Fruit fly (Drosophila melanogaster) whole organism: ENCODE results near the gene mtg.

ENCODE experiments used
- CG8478 ChIP-seq: fragments of >200 bp; optimal IDR thresholded peaks from 2 replicates; lab custom pipeline; 2018; ENCODE audit warnings: inconsistent platforms
- Dll ChIP-seq: fragments of >200 bp; optimal IDR thresholded peaks from 2 replicates; lab custom pipeline; 2017
- EcR ChIP-seq, 2 experiments: fragments of >200 bp; optimal IDR thresholded peaks; 2 replicates each; lab custom pipeline; 2017; ENCODE audit warnings: missing biosample characterization in 2 of 2, missing genetic modification characterization in 2 of 2, missing genetic modification reagents in 2 of 2
- pan ChIP-seq: fragments of >200 bp; optimal IDR thresholded peaks from 2 replicates; lab custom pipeline; 2017
- psq ChIP-seq: fragments of >200 bp; optimal IDR thresholded peaks from 2 replicates; lab custom pipeline; 2017
- usp ChIP-seq: fragments of >200 bp; optimal IDR thresholded peaks from 2 replicates; lab custom pipeline; 2017; ENCODE audit warnings: missing biosample characterization, missing genetic modification characterization, mixed read lengths

Gene mtg

dm6 chr3R:8277494-8278293, 27.4 kb downstream of the mtg start, which contains the start of gene ato:
Gene ato, plus strand, starts transcription at chr3R:8278052.
- TF ChIP-seq EcR (GFP tag; optimal IDR thresholded peaks at IDR 0.05; lab: Kevin White, UChicago) (no peak), CG8478 (lab: Kevin White, UChicago) (no peak), pan (lab: Kevin White, UChicago) (no peak), psq (lab: Kevin White, UChicago) (no peak), Dll (no peak)

- TF ChIP-seq psq (lab: Kevin White, UChicago): no peak
- TF ChIP-seq CG8478 (lab: Kevin White, UChicago): no peak
- no peak for TF ChIP-seq usp (GFP tag; lab: Kevin White, UChicago)
- TF ChIP-seq Dll: no peak
- no peak for TF ChIP-seq EcR (GFP tag; optimal IDR thresholded peaks at IDR 0.05; lab: Kevin White, UChicago)
- TF ChIP-seq pan (lab: Kevin White, UChicago): no peak
Observed at dm6 chr3R:8279970-8280369, 29.7 kb downstream of the mtg start.

dm6 chr3R:8282727-8283126, 32.4 kb downstream of the mtg start:
- TF ChIP-seq psq (lab: Kevin White, UChicago) (no peak), pan (lab: Kevin White, UChicago) (no peak), EcR (GFP tag; optimal IDR thresholded peaks at IDR 0.05; lab: Kevin White, UChicago) (no peak), Dll (no peak), usp (GFP tag; lab: Kevin White, UChicago) (no peak), CG8478 (lab: Kevin White, UChicago) (no peak)

dm6 chr3R:8284234-8284633, 33.9 kb downstream of the mtg start:
- no peak for TF ChIP-seq psq (lab: Kevin White, UChicago)
- no peak for TF ChIP-seq pan (lab: Kevin White, UChicago)
- TF ChIP-seq CG8478 (lab: Kevin White, UChicago): no peak
- no peak for TF ChIP-seq Dll
- TF ChIP-seq usp (GFP tag; lab: Kevin White, UChicago): no peak

- TF ChIP-seq pan (lab: Kevin White, UChicago) (no peak), usp (GFP tag; lab: Kevin White, UChicago) (no peak), Dll (no peak), CG8478 (lab: Kevin White, UChicago) (no peak), psq (lab: Kevin White, UChicago) (no peak), EcR (GFP tag; optimal IDR thresholded peaks at IDR 0.05; lab: Kevin White, UChicago) (no peak)
Observed at dm6 chr3R:8285727-8286344, 35.5 kb downstream of the mtg start.

- TF ChIP-seq pan (lab: Kevin White, UChicago) (no peak), EcR (GFP tag; optimal IDR thresholded peaks at IDR 0.05; lab: Kevin White, UChicago) (no peak), CG8478 (lab: Kevin White, UChicago) (no peak), usp (GFP tag; lab: Kevin White, UChicago) (no peak), psq (lab: Kevin White, UChicago) (no peak), Dll (no peak)
Observed at dm6 chr3R:8287697-8288096, 37.4 kb downstream of the mtg start, which contains the start of gene Nazo. Gene Nazo, plus strand, starts transcription at chr3R:8287876.

- TF ChIP-seq Dll (no peak), psq (lab: Kevin White, UChicago) (no peak), pan (lab: Kevin White, UChicago) (no peak), usp (GFP tag; lab: Kevin White, UChicago) (no peak), CG8478 (lab: Kevin White, UChicago) (no peak), EcR (GFP tag; optimal IDR thresholded peaks at IDR 0.05; lab: Kevin White, UChicago) (no peak)
Observed at dm6 chr3R:8288790-8289189, 38.5 kb downstream of the mtg start.

- TF ChIP-seq pan (lab: Kevin White, UChicago) (no peak), EcR (GFP tag; optimal IDR thresholded peaks at IDR 0.05; lab: Kevin White, UChicago) (no peak), CG8478 (lab: Kevin White, UChicago) (no peak), psq (lab: Kevin White, UChicago) (no peak), usp (GFP tag; lab: Kevin White, UChicago) (no peak), Dll (no peak)
Observed at dm6 chr3R:8290478-8290877, 40.2 kb downstream of the mtg start, which contains the start of gene CG11672. Gene CG11672, minus strand, starts transcription at chr3R:8290578.

- no peak for TF ChIP-seq usp (GFP tag; lab: Kevin White, UChicago)
- no peak for TF ChIP-seq CG8478 (lab: Kevin White, UChicago)
- no peak for TF ChIP-seq EcR (GFP tag; optimal IDR thresholded peaks at IDR 0.05; lab: Kevin White, UChicago)
- TF ChIP-seq pan (lab: Kevin White, UChicago): no peak
Observed at dm6 chr3R:8290940-8291339, 40.6 kb downstream of the mtg start, which contains the start of gene CG31464. Gene CG31464, plus strand, starts transcription at chr3R:8291240.

- TF ChIP-seq CG8478 (lab: Kevin White, UChicago): no peak
- no peak for TF ChIP-seq EcR (GFP tag; optimal IDR thresholded peaks at IDR 0.05; lab: Kevin White, UChicago)
- TF ChIP-seq psq (lab: Kevin White, UChicago): no peak
- no peak for TF ChIP-seq usp (GFP tag; lab: Kevin White, UChicago)
- TF ChIP-seq pan (lab: Kevin White, UChicago): no peak
- no peak for TF ChIP-seq Dll
Observed at dm6 chr3R:8292034-8292433, 41.7 kb downstream of the mtg start, which contains the start of gene CG31463. Gene CG31463, plus strand, starts transcription at chr3R:8292335.

- TF ChIP-seq pan (lab: Kevin White, UChicago): no peak
Observed at dm6 chr3R:8300928-8301752, 50.8 kb downstream of the mtg start, which contains the start of the genes CG9626 and mRpL1. Gene CG9626, minus strand, starts transcription at chr3R:8300978. Gene mRpL1, plus strand, starts transcription at chr3R:8301440.
